Worm (Caenorhabditis elegans) whole organism, L1 larva: ENCODE results near the gene W01D2.6.

Experiments used
- aha-1 ChIP-seq: fragments of 150-350 bp; optimal IDR thresholded peaks from 2 replicates; lab custom pipeline; 2014; ENCODE audit warnings: missing biosample characterization, missing genetic modification characterization
- fkh-10 ChIP-seq: sonication (generic microtip); optimal IDR thresholded peaks from 2 replicates; lab custom pipeline; 2017; ENCODE audit warnings: missing biosample characterization, missing genetic modification reagents, missing genetic modification characterization
- fos-1 ChIP-seq: fragments of 150-350 bp; optimal IDR thresholded peaks from 2 replicates; lab custom pipeline; 2014; ENCODE audit warnings: missing biosample characterization, missing genetic modification characterization
- nhr-20 ChIP-seq: sonication (generic microtip); optimal IDR thresholded peaks from 2 replicates; lab custom pipeline; 2016; ENCODE audit warnings: mild to moderate bottlenecking, missing genetic modification characterization, missing compliant biosample characterization
- nhr-28 ChIP-seq: fragments of 150-350 bp; optimal IDR thresholded peaks from 2 replicates; lab custom pipeline; 2014; ENCODE audit warnings: missing biosample characterization, missing genetic modification characterization
- nhr-71 ChIP-seq: sonication (generic microtip); optimal IDR thresholded peaks from 2 replicates; lab custom pipeline; 2016; ENCODE audit warnings: mild to moderate bottlenecking, missing genetic modification characterization, moderate library complexity, missing compliant biosample characterization
- nhr-76 ChIP-seq: sonication (generic microtip); optimal IDR thresholded peaks from 2 replicates; lab custom pipeline; 2017; ENCODE audit warnings: missing biosample characterization, missing genetic modification characterization
- nhr-77 ChIP-seq: fragments of 150-350 bp; optimal IDR thresholded peaks from 2 replicates; lab custom pipeline; 2014; ENCODE audit warnings: missing biosample characterization, missing genetic modification characterization
- pax-3 ChIP-seq: fragments of 200-800 bp; sonication (Bioruptor generic); optimal IDR thresholded peaks from 2 replicates; lab custom pipeline; 2018; ENCODE audit warnings: mild to moderate bottlenecking, missing genetic modification characterization, moderate library complexity, missing compliant biosample characterization
- pqm-1 ChIP-seq: sonication (generic microtip); optimal IDR thresholded peaks from 3 replicates; lab custom pipeline; 2017; ENCODE audit warnings: missing biosample characterization, missing genetic modification characterization
- skn-1 ChIP-seq: fragments of 150-350 bp; optimal IDR thresholded peaks from 2 replicates; lab custom pipeline; 2014; ENCODE audit warnings: missing biosample characterization, missing genetic modification characterization
- unc-98 ChIP-seq: fragments of 200-800 bp; sonication (Bioruptor generic); IDR thresholded peaks from 2 replicates; pipeline ENCODE4 v1.3.6; 2022; ENCODE audit warnings: missing genetic modification characterization, missing compliant biosample characterization
- vab-15 ChIP-seq: sonication (generic microtip); optimal IDR thresholded peaks from 2 replicates; lab custom pipeline; 2017; ENCODE audit warnings: missing genotype, mild to moderate bottlenecking, missing genetic modification characterization, missing compliant biosample characterization
- ztf-11 ChIP-seq, 2 experiments: sonication (generic microtip); optimal IDR thresholded peaks; 2 replicates each; lab custom pipeline; 2016 to 2017; ENCODE audit warnings: missing genetic modification characterization in 2 of 2, missing biosample characterization in 1 of 2, missing compliant biosample characterization in 1 of 2

DNA sequence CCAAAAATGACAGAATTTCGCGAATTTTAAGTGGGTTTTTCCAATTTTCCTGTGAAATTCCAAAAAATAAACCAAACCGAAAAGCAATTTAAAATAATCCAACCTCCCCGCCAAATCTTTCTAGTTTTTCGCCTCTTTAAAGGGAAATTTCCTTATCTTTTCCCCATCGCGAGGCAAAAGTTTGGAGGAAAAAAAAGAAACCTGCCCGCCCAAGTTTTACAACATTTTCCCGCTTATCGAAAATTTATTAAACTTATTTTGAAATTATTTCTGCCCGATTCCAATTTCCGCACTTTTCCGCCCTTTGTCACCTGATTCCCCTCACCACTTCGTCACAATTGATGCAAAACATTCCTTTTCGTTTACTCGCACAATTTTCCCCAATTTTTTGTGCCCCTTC is 3.4 kb downstream of the W01D2.6 start, which contains the start of gene osta-3:
- TF ChIP-seq nhr-71 (tag; lab: Kevin White, UChicago) (no peak), vab-15 (tag; lab: Kevin White, UChicago) (no peak), fos-1 (tag; lab: Kevin White, UChicago) (no peak), aha-1 (no peak), pax-3 (tag; lab: Kevin White, UChicago) (no peak), pqm-1 (tag; lab: Kevin White, UChicago) (no peak), nhr-28 (no peak), skn-1 (tag; lab: Kevin White, UChicago) (no peak), nhr-77 (peak; percentile 3), nhr-76 (tag; lab: Kevin White, UChicago) (no peak), ztf-11 (tag; optimal IDR thresholded peaks at IDR 0.05; lab: Kevin White, UChicago) (no peak), fkh-10 (no peak), nhr-20 (tag; lab: Kevin White, UChicago) (no peak), unc-98 (GFP tag; lab: Robert Waterston, UW) (no peak)
